Fruit fly (Drosophila melanogaster) whole organism, adult: ENCODE data around the gene Sec24CD.

Source experiments
- CG11617 ChIP-seq: fragments of 200-800 bp; sonication (Bioruptor generic); optimal IDR thresholded peaks from 2 replicates; lab custom pipeline; 2017; ENCODE audit warnings: mild to moderate bottlenecking, missing biosample characterization, missing genetic modification reagents, missing genetic modification characterization
- CG12768 ChIP-seq: fragments of 200-800 bp; sonication (Bioruptor generic); optimal IDR thresholded peaks from 2 replicates; lab custom pipeline; 2017; ENCODE audit warnings: missing biosample characterization, missing genetic modification characterization, mild to moderate bottlenecking, moderate library complexity, missing genetic modification reagents
- CG14711 ChIP-seq: fragments of 200-800 bp; sonication (Bioruptor generic); optimal IDR thresholded peaks from 2 replicates; lab custom pipeline; 2018; ENCODE audit warnings: missing biosample characterization, mild to moderate bottlenecking, missing genetic modification characterization, moderate library complexity
- CG1620 ChIP-seq: fragments of 200-800 bp; sonication (Bioruptor generic); optimal IDR thresholded peaks from 2 replicates; lab custom pipeline; 2016; ENCODE audit warnings: missing biosample characterization, missing genetic modification characterization
- CG33017 ChIP-seq: fragments of 200-800 bp; sonication (Bioruptor generic); optimal IDR thresholded peaks from 2 replicates; lab custom pipeline; 2018; ENCODE audit warnings: missing biosample characterization, mild to moderate bottlenecking, missing genetic modification characterization, moderate library complexity
- CG5204 ChIP-seq: fragments of 200-800 bp; sonication (Bioruptor generic); optimal IDR thresholded peaks from 2 replicates; lab custom pipeline; 2016; ENCODE audit warnings: missing biosample characterization, missing genetic modification characterization
- CG7045 ChIP-seq: fragments of 200-800 bp; sonication (Bioruptor generic); optimal IDR thresholded peaks from 2 replicates; lab custom pipeline; 2017; ENCODE audit warnings: missing biosample characterization, mild to moderate bottlenecking, missing genetic modification characterization
- CG7101 ChIP-seq: fragments of 200-800 bp; sonication (Bioruptor generic); optimal IDR thresholded peaks from 2 replicates; lab custom pipeline; 2018; ENCODE audit warnings: missing biosample characterization, mild to moderate bottlenecking, missing genetic modification characterization, moderate library complexity
- Clk ChIP-seq: fragments of 200-800 bp; sonication (Bioruptor generic); optimal IDR thresholded peaks from 2 replicates; lab custom pipeline; 2017; ENCODE audit warnings: missing biosample characterization, missing genetic modification characterization
- Crg-1 ChIP-seq: fragments of 200-800 bp; sonication (Bioruptor generic); optimal IDR thresholded peaks from 2 replicates; lab custom pipeline; 2016; ENCODE audit warnings: missing biosample characterization, missing genetic modification characterization
- Hr96 ChIP-seq: fragments of 200-800 bp; sonication (Bioruptor generic); optimal IDR thresholded peaks from 2 replicates; lab custom pipeline; 2016; ENCODE audit warnings: missing biosample characterization, missing genetic modification characterization
- Mnt ChIP-seq: fragments of 200-800 bp; sonication (Bioruptor generic); optimal IDR thresholded peaks from 2 replicates; lab custom pipeline; 2016; ENCODE audit warnings: missing biosample characterization, mild to moderate bottlenecking, missing genetic modification characterization
- bab1 ChIP-seq: fragments of 200-800 bp; sonication (Bioruptor generic); optimal IDR thresholded peaks from 3 replicates; lab custom pipeline; 2019; ENCODE audit warnings: missing biosample characterization, mild to moderate bottlenecking, missing genetic modification characterization, moderate library complexity
- cic ChIP-seq: fragments of 200-800 bp; sonication (Bioruptor generic); optimal IDR thresholded peaks from 2 replicates; lab custom pipeline; 2017; ENCODE audit warnings: missing biosample characterization, mild to moderate bottlenecking, missing genetic modification characterization, moderate library complexity
- cnc ChIP-seq, 2 experiments: fragments of >200 bp; optimal IDR thresholded peaks; 2 replicates each; lab custom pipeline; 2017
- kay ChIP-seq: fragments of 200-800 bp; sonication (Bioruptor generic); peaks from one replicate; lab custom pipeline; 2016; ENCODE audit warnings: missing biosample characterization, missing genetic modification characterization, borderline replicate concordance
- ovo ChIP-seq: fragments of 200-800 bp; sonication (Bioruptor generic); optimal IDR thresholded peaks from 2 replicates; lab custom pipeline; 2016; ENCODE audit warnings: missing biosample characterization, missing genetic modification characterization
- pad ChIP-seq: fragments of 200-800 bp; sonication (Bioruptor generic); optimal IDR thresholded peaks from 3 replicates; lab custom pipeline; 2017; ENCODE audit warnings: missing biosample characterization, missing genetic modification characterization, mild to moderate bottlenecking, moderate library complexity, missing genetic modification reagents
- tj ChIP-seq: fragments of 200-800 bp; sonication (Bioruptor generic); optimal IDR thresholded peaks from 3 replicates; lab custom pipeline; 2017; ENCODE audit warnings: missing biosample characterization, mild to moderate bottlenecking, missing genetic modification characterization, moderate library complexity
- toe ChIP-seq: fragments of 200-800 bp; sonication (Bioruptor generic); optimal IDR thresholded peaks from 2 replicates; lab custom pipeline; 2016; ENCODE audit warnings: missing biosample characterization, missing genetic modification characterization

The Sec24CD gene

DNA sequence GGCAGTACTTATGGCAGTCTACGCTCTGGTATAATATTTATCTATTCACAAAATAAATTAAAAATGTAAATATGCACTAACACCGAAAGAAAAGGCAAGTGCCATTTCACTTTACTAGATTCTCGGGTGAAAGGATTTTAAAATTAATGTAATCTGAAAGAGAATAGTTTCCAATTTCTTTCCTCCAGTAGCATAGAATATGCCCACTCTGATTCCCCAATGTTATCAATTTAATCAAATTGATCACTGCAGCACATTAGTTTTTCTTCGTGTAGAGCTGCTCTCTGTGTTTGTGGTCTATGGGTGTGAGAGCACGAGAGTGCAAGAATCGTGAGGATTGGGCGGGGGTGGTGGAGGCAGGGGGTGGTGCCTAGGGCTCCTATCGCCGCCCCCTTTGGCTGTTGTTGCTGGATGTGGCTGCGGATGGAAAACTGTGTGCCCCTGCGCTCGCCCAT is 35.5 kb downstream of the Sec24CD start:
- peak; percentile 85 for TF ChIP-seq bab1
- TF ChIP-seq Crg-1 (GFP tag; lab: Kevin White, UChicago), result peak; percentile 91
- TF ChIP-seq CG7045 (GFP tag; lab: Kevin White, UChicago), result peak; percentile 96
- TF ChIP-seq pad (GFP tag; lab: Kevin White, UChicago), result peak; percentile 75
- TF ChIP-seq kay, result peak; percentile 97
- TF ChIP-seq CG5204 (GFP tag; lab: Kevin White, UChicago), result peak; percentile 96
- TF ChIP-seq Clk, result peak; percentile 89
- peak; percentile 86 for TF ChIP-seq CG1620 (GFP tag; lab: Kevin White, UChicago)
- TF ChIP-seq CG12768 (GFP tag; lab: Kevin White, UChicago), result peak; percentile 97
- peak; percentile 88 for TF ChIP-seq Hr96 (GFP tag; lab: Kevin White, UChicago)
- no peak for TF ChIP-seq tj
- peak; percentile 65 for TF ChIP-seq Mnt
- peak; percentile 90 for TF ChIP-seq ovo (GFP tag; lab: Kevin White, UChicago)
- peak; percentile 94 for TF ChIP-seq CG33017 (tag; lab: Kevin White, UChicago)
- no peak for TF ChIP-seq cnc (optimal IDR thresholded peaks at IDR 0.05; lab: Kevin White, UChicago)
- TF ChIP-seq toe (GFP tag; lab: Kevin White, UChicago), result peak; percentile 97
- TF ChIP-seq CG7101, result peak; percentile 93
- TF ChIP-seq CG14711, result peak; percentile 88
- peak; percentile 96 for TF ChIP-seq CG11617 (GFP tag; lab: Kevin White, UChicago)
- peak; percentile 69 for TF ChIP-seq cic (GFP tag; lab: Kevin White, UChicago)

DNA sequence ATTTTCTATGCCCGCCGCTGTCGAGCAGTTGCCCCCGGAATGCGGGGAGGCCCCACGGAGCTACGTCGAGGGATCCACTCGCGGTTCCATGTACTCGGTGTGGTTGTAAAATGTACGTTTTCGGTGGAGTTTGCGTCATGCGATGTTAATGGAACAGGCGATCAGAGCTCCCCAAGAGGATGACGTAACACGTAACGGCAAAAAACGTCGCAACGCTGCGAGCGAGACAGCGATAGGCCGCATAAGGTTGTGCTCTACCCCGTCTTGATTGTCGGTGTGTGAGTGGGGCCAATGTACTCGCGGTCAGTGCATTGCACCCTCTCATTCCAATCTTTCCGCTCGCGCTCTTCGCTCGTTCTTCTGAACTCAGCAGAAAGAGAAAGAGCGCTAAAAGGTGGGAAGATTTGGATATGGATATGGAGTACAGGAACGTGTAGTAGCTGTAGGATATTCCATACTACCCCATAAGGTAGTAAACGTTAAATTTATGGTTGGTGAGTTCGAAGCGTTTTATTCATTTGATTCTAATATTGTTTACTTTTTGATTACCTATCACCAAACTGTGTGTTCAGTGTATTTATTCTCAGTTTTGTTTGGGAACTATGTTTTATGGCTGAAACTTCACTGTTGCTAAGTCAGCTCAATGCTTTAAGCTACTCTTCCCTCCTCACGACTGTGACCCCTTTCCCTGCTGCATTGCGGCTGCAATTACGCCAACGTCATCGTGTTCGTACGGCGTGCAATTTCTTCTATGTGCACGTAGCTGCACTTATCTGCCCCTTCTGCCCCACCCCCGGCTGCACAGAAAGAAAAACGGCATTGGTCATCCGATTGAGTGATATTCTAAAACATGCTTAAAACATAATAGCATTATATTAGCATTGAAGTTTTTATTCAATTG is 36.3 kb downstream of the Sec24CD start:
- TF ChIP-seq CG14711 (peak; percentile 23), Clk (peak; percentile 14), Mnt (peak; percentile 68), CG1620 (GFP tag; lab: Kevin White, UChicago) (no peak), kay (no peak), cic (GFP tag; lab: Kevin White, UChicago) (peak; percentile 86), cnc (optimal IDR thresholded peaks at IDR 0.05; lab: Kevin White, UChicago) (peak; percentile 51 to 63), bab1 (peak; percentile 18), CG33017 (tag; lab: Kevin White, UChicago) (peak; percentile 6), toe (GFP tag; lab: Kevin White, UChicago) (no peak), CG7101 (no peak), CG11617 (GFP tag; lab: Kevin White, UChicago) (no peak), CG12768 (GFP tag; lab: Kevin White, UChicago) (peak; percentile 59), CG5204 (GFP tag; lab: Kevin White, UChicago) (no peak), tj (peak; percentile 97), pad (GFP tag; lab: Kevin White, UChicago) (peak; percentile 97), Crg-1 (GFP tag; lab: Kevin White, UChicago) (no peak), Hr96 (GFP tag; lab: Kevin White, UChicago) (peak; percentile 71), CG7045 (GFP tag; lab: Kevin White, UChicago) (no peak), ovo (GFP tag; lab: Kevin White, UChicago) (peak; percentile 99)

DNA sequence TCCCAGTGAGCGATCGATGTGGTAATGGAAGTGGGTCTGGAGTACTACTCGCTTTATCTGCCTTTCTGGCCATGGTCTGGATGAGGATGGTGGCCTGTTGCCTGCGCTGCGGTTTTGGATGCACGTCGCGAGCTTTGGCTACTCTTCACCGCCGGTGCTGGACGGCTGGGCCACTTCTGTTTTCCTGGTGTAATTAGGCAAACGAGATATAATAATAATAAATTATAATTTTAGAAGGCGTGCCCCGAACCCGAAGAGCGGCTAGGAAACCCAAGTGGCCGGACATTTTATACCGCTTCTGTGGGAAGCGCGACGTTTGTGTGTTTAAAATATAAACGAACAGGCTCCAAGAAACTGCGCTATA is 37.2 kb downstream of the Sec24CD start:
- TF ChIP-seq CG7101, result no peak
- TF ChIP-seq CG11617 (GFP tag; lab: Kevin White, UChicago), result no peak
- no peak for TF ChIP-seq Clk
- no peak for TF ChIP-seq cic (GFP tag; lab: Kevin White, UChicago)
- TF ChIP-seq Mnt, result no peak
- no peak for TF ChIP-seq bab1
- TF ChIP-seq tj, result no peak

DNA sequence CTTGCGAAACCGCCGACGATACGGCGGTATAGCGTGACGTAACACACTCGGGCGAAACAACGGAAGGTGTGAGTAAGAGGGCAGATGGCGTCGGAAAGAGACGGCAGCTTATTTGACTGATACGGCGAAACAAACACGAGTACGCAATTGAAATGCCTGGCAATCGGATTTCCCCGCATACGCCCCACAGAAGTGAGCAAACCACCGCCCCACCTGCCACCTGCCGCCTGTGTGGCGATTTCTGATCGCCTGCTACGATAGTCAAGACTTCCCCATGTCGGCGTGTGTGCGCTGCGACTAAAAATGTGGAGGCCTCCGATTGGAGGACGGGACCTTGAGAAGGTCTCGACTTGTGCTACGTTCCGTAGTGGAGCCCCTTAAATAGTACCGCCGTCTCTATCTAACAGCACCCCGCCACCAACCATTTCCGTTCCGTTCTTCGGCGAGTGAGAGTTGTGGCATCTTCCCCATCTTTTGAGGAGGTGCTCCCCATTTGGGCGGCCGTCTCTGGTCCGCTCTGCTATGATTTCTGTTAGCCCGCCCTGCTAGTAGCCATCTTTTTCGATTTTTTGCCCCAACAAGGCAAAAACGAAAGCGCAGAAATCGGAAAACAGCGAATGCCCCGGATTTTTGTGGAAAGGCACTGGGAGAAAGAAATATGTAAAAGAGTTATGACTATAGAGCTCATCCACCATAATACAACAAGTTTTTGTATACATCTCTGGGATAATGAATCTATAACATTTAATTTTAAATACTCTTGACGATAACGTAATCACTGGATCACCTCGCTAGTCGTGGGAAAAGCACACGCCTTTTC is 37.8 kb downstream of the Sec24CD start:
- TF ChIP-seq CG11617 (GFP tag; lab: Kevin White, UChicago), result peak; percentile 26
- peak; percentile 36 for TF ChIP-seq CG1620 (GFP tag; lab: Kevin White, UChicago)
- peak; percentile 49 for TF ChIP-seq toe (GFP tag; lab: Kevin White, UChicago)
- TF ChIP-seq CG33017 (tag; lab: Kevin White, UChicago), result peak; percentile 52
- peak; percentile 6 for TF ChIP-seq Crg-1 (GFP tag; lab: Kevin White, UChicago)
- TF ChIP-seq Mnt, result peak; percentile 92
- TF ChIP-seq CG12768 (GFP tag; lab: Kevin White, UChicago), result peak; percentile 16
- TF ChIP-seq cnc (optimal IDR thresholded peaks at IDR 0.05; lab: Kevin White, UChicago), result no peak
- TF ChIP-seq CG7101, result peak; percentile 47
- peak; percentile 47 for TF ChIP-seq Hr96 (GFP tag; lab: Kevin White, UChicago)
- TF ChIP-seq ovo (GFP tag; lab: Kevin White, UChicago), result peak; percentile 55
- TF ChIP-seq Clk, result no peak
- peak; percentile 93 for TF ChIP-seq cic (GFP tag; lab: Kevin White, UChicago)
- peak; percentile 66 for TF ChIP-seq CG14711
- no peak for TF ChIP-seq bab1
- TF ChIP-seq CG5204 (GFP tag; lab: Kevin White, UChicago), result peak; percentile 20
- peak; percentile 84 for TF ChIP-seq kay
- peak; percentile 99 for TF ChIP-seq pad (GFP tag; lab: Kevin White, UChicago)
- TF ChIP-seq CG7045 (GFP tag; lab: Kevin White, UChicago), result peak; percentile 13
- TF ChIP-seq tj, result peak; percentile 67

DNA sequence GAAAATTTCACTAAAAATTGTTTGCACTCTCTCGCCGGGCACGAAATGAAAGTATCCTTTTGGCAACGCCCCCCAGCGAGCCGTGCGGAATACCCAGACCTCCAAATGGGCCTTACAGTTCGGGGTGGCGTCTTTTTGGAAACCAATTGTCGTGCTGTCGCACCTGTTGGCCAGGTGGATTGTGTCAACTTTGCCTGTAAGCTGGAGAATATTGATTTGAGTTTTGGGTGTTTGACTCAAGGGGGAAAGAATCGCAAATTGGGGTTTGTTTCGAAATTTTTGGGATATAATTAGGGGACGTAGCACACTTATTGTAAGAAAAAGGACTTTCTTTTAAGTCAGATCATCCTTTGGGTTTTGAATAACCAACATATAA is 38.5 kb downstream of the Sec24CD start:
- TF ChIP-seq CG11617 (GFP tag; lab: Kevin White, UChicago) (no peak), CG33017 (tag; lab: Kevin White, UChicago) (no peak), CG1620 (GFP tag; lab: Kevin White, UChicago) (no peak), Mnt (no peak), cic (GFP tag; lab: Kevin White, UChicago) (no peak)
